Fruit fly (Drosophila melanogaster): ENCODE measurements around the gene CG18170.

- TF ChIP-seq CG8159 (tag; optimal IDR thresholded peaks at IDR 0.05) (no peak), CG12605 (GFP tag; IDR thresholded peaks at IDR 0.05) (no peak), EcR (GFP tag; optimal IDR thresholded peaks at IDR 0.05) (no peak), CG4496 (GFP tag; IDR thresholded peaks at IDR 0.05) (no peak), gl (tag; optimal IDR thresholded peaks at IDR 0.05) (no peak), CG17806 (tag; optimal IDR thresholded peaks at IDR 0.05) (no peak), D1 (tag; optimal IDR thresholded peaks at IDR 0.05) (no peak), CG13204 (GFP tag; optimal IDR thresholded peaks at IDR 0.05) (peak; percentile 12), Snoo (tag; optimal IDR thresholded peaks at IDR 0.05) (no peak), CG32121 (GFP tag; IDR thresholded peaks at IDR 0.05) (no peak), CG34367 (tag; optimal IDR thresholded peaks at IDR 0.05) (no peak)
Observed at dm6 chr3L:1626924-1627323, 24.2 kb downstream of the CG18170 start.
